Fruit fly (Drosophila melanogaster): ENCODE results near the gene eIF4E1.

The eIF4E1 gene

dm6 chr3L:9370907-9371365, 31.3 kb downstream of the eIF4E1 start, which contains the start of gene Fdx1 (continued):
- peak; percentile 48; the same call in 1 of the 2 replicates for TF ChIP-seq bbx (GFP tag; IDR thresholded peaks at IDR 0.05; ENCODE audit: partially characterized antibody)
- no peak for TF ChIP-seq CG10366 (GFP tag; IDR thresholded peaks at IDR 0.05)
- TF ChIP-seq CG14667 (GFP tag; IDR thresholded peaks at IDR 0.05): no peak
- TF ChIP-seq pita (GFP tag; optimal IDR thresholded peaks at IDR 0.05): no peak
- TF ChIP-seq peb (GFP tag; IDR thresholded peaks at IDR 0.05): no peak
- no peak for TF ChIP-seq nerfin-2 (GFP tag; IDR thresholded peaks at IDR 0.05; ENCODE audit: partially characterized antibody)
- no peak for TF ChIP-seq CG15479 (GFP tag; optimal IDR thresholded peaks at IDR 0.05)
- no peak for TF ChIP-seq Blimp-1 (GFP tag; optimal IDR thresholded peaks at IDR 0.05)
- peak; percentile 5 for TF ChIP-seq Spps (tag; optimal IDR thresholded peaks at IDR 0.05)
- TF ChIP-seq D (optimal IDR thresholded peaks at IDR 0.05): no peak
- TF ChIP-seq D (GFP tag; optimal IDR thresholded peaks at IDR 0.05): no peak
- TF ChIP-seq cad (GFP tag; optimal IDR thresholded peaks at IDR 0.05): no peak
- TF ChIP-seq CG6175 (GFP tag; IDR thresholded peaks at IDR 0.05): no peak
- no peak for TF ChIP-seq CG31388 (GFP tag; optimal IDR thresholded peaks at IDR 0.05)
- no peak for TF ChIP-seq CG17612 (GFP tag; IDR thresholded peaks at IDR 0.05)
- no peak for TF ChIP-seq kni (GFP tag; optimal IDR thresholded peaks at IDR 0.05)
- no peak for TF ChIP-seq CG3838 (GFP tag; optimal IDR thresholded peaks at IDR 0.05)
- TF ChIP-seq Sox100B (GFP tag; optimal IDR thresholded peaks at IDR 0.05): peak; percentile 23
- no peak for TF ChIP-seq CG8359 (GFP tag; optimal IDR thresholded peaks at IDR 0.05; ENCODE audit: borderline replicate concordance)
- TF ChIP-seq cg (GFP tag; optimal IDR thresholded peaks at IDR 0.05): no peak
- TF ChIP-seq Bdp1 (GFP tag; optimal IDR thresholded peaks at IDR 0.05): no peak
- no peak for TF ChIP-seq Usf (GFP tag; optimal IDR thresholded peaks at IDR 0.05)
- no peak for TF ChIP-seq en (GFP tag; optimal IDR thresholded peaks at IDR 0.05)
- TF ChIP-seq CG2889 (GFP tag; IDR thresholded peaks at IDR 0.05): no peak
- TF ChIP-seq CG18011 (GFP tag; optimal IDR thresholded peaks at IDR 0.05): no peak
- TF ChIP-seq CG10321 (GFP tag; IDR thresholded peaks at IDR 0.05): no peak

DNA sequence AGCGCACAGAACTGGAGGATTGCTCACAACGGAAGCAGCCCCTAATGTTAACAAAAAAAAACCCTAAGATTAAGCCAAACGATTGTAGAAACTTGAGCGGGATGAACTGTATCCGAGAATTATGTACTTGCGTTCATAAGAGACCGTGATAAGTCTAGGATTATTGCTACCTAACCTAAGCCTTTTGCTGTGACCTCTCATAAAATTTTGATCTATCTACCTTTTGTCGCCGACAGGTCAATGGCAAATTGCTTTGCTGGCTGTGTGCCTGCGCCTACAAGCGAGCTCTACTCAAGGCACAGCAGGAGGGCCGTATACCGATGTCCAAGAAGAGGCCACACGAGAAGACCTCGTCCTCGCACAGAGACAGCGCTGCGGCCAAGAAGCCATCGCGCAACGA, 33.6 kb downstream of the eIF4E1 start:
- TF ChIP-seq CG17568 (GFP tag; optimal IDR thresholded peaks at IDR 0.05) (no peak), CG5953 (GFP tag; IDR thresholded peaks at IDR 0.05) (0 out of 2 replicates have a peak, but pooled peaks have one; percentile 14), cad (GFP tag; optimal IDR thresholded peaks at IDR 0.05) (peak; percentile 76), CG13287 (GFP tag; IDR thresholded peaks at IDR 0.05; ENCODE audit: partially characterized antibody) (no peak), tll (GFP tag; optimal IDR thresholded peaks at IDR 0.05) (peak in 1 of 2 experiments; percentile 93), CG15479 (GFP tag; optimal IDR thresholded peaks at IDR 0.05) (peak; percentile 95), MESR4 (GFP tag; optimal IDR thresholded peaks at IDR 0.05) (no peak), Kr (GFP tag; optimal IDR thresholded peaks at IDR 0.05) (peak; percentile 64), zen (tag; optimal IDR thresholded peaks at IDR 0.05) (peak; percentile 51), CG10979 (tag; optimal IDR thresholded peaks at IDR 0.05) (no peak), Chrac-16 (GFP tag; optimal IDR thresholded peaks at IDR 0.05) (no peak), CG11456 (GFP tag; IDR thresholded peaks at IDR 0.05) (no peak), ac (GFP tag; optimal IDR thresholded peaks at IDR 0.05) (no peak)

DNA sequence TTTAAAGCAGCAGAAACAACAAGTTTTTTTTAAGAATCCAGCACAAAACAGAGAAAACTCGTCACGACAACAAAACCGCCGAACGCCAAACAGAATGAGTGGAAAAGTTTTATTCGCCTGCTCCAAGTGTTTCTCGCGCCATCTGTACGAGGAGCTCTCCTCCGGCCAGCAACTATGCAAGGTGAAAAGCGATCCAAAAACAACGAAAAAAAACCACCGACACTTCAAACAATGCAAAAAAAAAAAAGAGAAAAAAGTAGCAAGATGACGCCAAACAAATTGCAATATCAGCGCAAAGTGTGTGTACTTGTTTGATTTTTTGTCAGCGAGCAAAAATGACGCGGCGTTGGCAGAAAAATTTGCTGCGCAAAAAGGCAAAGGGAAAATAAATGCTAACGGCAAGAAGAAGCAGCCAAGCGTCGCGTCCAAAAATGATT, 34.8 kb downstream of the eIF4E1 start:
- TF ChIP-seq CG14050 (GFP tag; IDR thresholded peaks at IDR 0.05) (0 out of 3 replicates have a peak, but pooled peaks have one; percentile 1), br (optimal IDR thresholded peaks at IDR 0.05) (no peak), CHES-1-like (GFP tag; optimal IDR thresholded peaks at IDR 0.05) (peak; percentile 53), CG15011 (GFP tag; optimal IDR thresholded peaks at IDR 0.05) (no peak), MESR4 (GFP tag; optimal IDR thresholded peaks at IDR 0.05) (peak; percentile 65), CG4617 (GFP tag; optimal IDR thresholded peaks at IDR 0.05; ENCODE audit: borderline replicate concordance) (peak; percentile 25), YL-1 (GFP tag; optimal IDR thresholded peaks at IDR 0.05) (peak; percentile 31), knrl (GFP tag; IDR thresholded peaks at IDR 0.05; ENCODE audit: partially characterized antibody) (0 out of 3 replicates have a peak, but pooled peaks have one; percentile 41), emc (GFP tag; optimal IDR thresholded peaks at IDR 0.05) (no peak), sqz (GFP tag; optimal IDR thresholded peaks at IDR 0.05) (peak; percentile 41), bsh (GFP tag; optimal IDR thresholded peaks at IDR 0.05) (peak in 1 of 2 experiments; percentile 81), Hey (tag; optimal IDR thresholded peaks at IDR 0.05) (no peak), Drgx (GFP tag; IDR thresholded peaks at IDR 0.05) (peak; percentile 51; the same call in 1 of the 2 replicates), B-H2 (GFP tag; optimal IDR thresholded peaks at IDR 0.05) (no peak)
